Worm (Caenorhabditis elegans): ENCODE measurements around the gene czw-1.

Gene czw-1

DNA sequence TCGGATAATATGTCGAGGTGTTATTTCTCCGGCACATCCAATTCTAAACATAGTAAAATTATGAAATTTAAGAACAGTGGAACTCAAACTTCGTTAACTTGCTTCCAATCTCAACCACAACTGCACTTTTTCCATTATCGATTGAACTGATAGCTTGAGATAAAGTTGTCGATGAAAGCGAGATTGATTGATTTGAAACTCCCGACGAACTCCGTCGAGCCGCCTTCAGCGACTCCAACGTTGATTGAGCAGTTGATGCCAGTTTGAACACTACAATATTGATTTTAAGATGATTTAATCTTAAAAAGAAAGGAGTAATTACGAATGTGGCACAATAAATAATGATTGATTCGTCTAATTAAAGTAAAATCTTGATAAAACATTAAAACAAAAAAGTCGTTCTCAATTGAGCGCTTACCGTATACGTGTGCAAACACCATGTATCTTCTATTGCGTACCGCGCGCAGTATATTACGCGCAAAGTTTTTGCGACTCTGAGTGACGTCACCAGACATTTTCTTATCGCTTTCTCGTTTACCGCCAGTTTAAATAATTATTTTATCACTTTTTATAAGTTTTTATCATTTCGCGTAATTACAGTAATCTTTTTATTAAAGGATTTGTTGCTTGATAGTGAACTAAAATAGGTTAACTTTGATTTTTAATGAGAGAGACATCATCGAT is 44.3 kb downstream of the czw-1 start, which contains the start of gene arp-11:
arp-11 (minus strand) TSS at position 51 of the 684 bp plus-strand sequence.
- peak; percentile 37 for TF ChIP-seq pha-4 (tag; optimal IDR thresholded peaks at IDR 0.05)
- TF ChIP-seq nhr-28 (tag; optimal IDR thresholded peaks at IDR 0.05), result no peak
- peak; percentile 25 for TF ChIP-seq unc-120 (tag; optimal IDR thresholded peaks at IDR 0.05; ENCODE audit: poor library complexity, severe bottlenecking)
- TF ChIP-seq mep-1 (tag; optimal IDR thresholded peaks at IDR 0.05), result peak; percentile 71
- peak; percentile 55 for TF ChIP-seq nhr-237 (tag; optimal IDR thresholded peaks at IDR 0.05)
- peak; percentile 96 for TF ChIP-seq lsy-2 (tag; optimal IDR thresholded peaks at IDR 0.05)
- TF ChIP-seq ces-1 (GFP tag; optimal IDR thresholded peaks at IDR 0.05), result peak; percentile 49
- no peak for TF ChIP-seq mab-5 (tag; optimal IDR thresholded peaks at IDR 0.05)

DNA sequence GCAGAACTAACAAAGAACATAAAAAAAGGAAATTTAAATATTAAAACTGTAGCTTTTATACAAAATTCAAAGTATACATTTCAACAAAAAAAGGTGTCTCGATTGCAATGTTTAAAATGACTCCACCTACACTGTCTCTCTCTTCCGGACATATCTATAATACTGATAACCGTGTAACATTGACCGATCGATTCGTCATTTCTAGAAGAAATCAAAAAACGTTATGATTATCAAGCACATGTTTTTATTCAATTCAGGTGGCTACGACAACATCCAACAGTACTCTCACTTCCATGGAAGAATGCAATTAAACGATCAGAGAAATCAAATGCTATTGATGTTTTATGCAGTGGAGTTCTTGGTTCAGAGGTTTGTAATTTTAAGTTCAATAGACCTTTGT is 48.1 kb downstream of the czw-1 start:
- no peak for TF ChIP-seq ceh-43 (GFP tag; optimal IDR thresholded peaks at IDR 0.05)
- TF ChIP-seq ztf-11 (tag; optimal IDR thresholded peaks at IDR 0.05), result no peak
- TF ChIP-seq ceh-39 (tag; optimal IDR thresholded peaks at IDR 0.05), result no peak

DNA sequence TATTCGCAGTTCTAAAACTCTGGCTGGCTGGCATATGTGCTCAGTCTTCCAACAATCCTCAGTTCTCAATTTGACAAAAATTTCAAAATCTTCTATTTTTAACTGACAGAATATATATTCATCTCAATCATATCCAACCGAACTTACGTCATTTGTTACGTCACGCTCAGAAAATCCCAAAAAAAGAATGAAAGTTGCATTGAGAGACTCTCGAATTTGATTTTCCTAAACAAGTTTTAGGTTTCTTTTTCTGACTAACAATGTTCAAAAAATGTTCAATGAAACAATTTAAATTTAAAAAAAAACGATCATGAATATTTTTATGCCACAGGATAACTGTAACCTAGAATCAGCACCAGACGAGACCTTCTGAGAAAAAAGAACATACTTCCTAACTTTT is 48.7 kb downstream of the czw-1 start:
- TF ChIP-seq zip-8 (tag; optimal IDR thresholded peaks at IDR 0.05) (peak; percentile 96), sem-2 (GFP tag; optimal IDR thresholded peaks at IDR 0.05) (no peak)

DNA sequence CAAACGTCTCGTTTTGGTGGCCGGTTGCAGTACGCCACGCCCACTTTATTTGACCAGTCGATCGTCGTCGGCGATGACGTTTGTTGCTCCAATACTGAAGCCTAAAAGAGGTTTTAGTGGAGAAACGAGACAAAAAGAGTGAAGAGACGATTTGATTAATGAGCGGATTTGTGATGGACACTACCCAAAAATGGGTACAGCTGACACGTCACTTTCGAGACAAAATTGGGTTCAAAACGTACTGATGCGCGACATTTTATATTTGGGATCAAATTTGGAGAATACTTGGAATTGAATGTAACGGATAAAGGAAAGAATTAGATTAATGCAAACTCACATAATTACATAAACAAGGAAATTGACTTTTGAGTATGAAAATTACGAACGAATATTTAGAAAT is 49.2 kb downstream of the czw-1 start, which contains the start of gene ilys-4:
ilys-4 (minus strand) TSS at position 101 of the 400 bp plus-strand sequence.
- TF ChIP-seq drap-1 (GFP tag; optimal IDR thresholded peaks at IDR 0.05) (no peak), nhr-76 (tag; optimal IDR thresholded peaks at IDR 0.05) (no peak), ceh-83 (GFP tag; optimal IDR thresholded peaks at IDR 0.05) (no peak), elt-1 (tag; optimal IDR thresholded peaks at IDR 0.05; ENCODE audit: borderline replicate concordance, insufficient read depth) (no peak), ztf-11 (tag; optimal IDR thresholded peaks at IDR 0.05) (no peak), flh-1 (GFP tag; optimal IDR thresholded peaks at IDR 0.05) (no peak), mep-1 (tag; optimal IDR thresholded peaks at IDR 0.05) (no peak), snpc-4 (tag; optimal IDR thresholded peaks at IDR 0.05) (no peak), lin-13 (tag; optimal IDR thresholded peaks at IDR 0.05) (no peak), elt-3 (tag; optimal IDR thresholded peaks at IDR 0.05) (no peak)
